Worm (Caenorhabditis elegans) whole organism, L4 larva: ENCODE data around the gene trx-1.

Experiments used
- vab-7 ChIP-seq: fragments of 200-800 bp; sonication (Bioruptor generic); IDR thresholded peaks from 2 replicates; pipeline ENCODE4 v1.3.6; 2022; ENCODE audit warnings: missing genetic modification reagents, missing genetic modification characterization, missing compliant biosample characterization
- zip-2 ChIP-seq: fragments of 150-350 bp; optimal IDR thresholded peaks from 2 replicates; lab custom pipeline; 2014; ENCODE audit warnings: missing biosample characterization, missing genetic modification characterization

- no peak for TF ChIP-seq zip-2 (tag; lab: Kevin White, UChicago)
- TF ChIP-seq vab-7 (GFP tag; lab: Robert Waterston, UW) = no peak
Measured at ce11 chrII:7789605-7790004, 36.2 kb upstream of the trx-1 start.
